Worm (Caenorhabditis elegans): ENCODE measurements around the gene hadb-1.

Gene hadb-1

DNA sequence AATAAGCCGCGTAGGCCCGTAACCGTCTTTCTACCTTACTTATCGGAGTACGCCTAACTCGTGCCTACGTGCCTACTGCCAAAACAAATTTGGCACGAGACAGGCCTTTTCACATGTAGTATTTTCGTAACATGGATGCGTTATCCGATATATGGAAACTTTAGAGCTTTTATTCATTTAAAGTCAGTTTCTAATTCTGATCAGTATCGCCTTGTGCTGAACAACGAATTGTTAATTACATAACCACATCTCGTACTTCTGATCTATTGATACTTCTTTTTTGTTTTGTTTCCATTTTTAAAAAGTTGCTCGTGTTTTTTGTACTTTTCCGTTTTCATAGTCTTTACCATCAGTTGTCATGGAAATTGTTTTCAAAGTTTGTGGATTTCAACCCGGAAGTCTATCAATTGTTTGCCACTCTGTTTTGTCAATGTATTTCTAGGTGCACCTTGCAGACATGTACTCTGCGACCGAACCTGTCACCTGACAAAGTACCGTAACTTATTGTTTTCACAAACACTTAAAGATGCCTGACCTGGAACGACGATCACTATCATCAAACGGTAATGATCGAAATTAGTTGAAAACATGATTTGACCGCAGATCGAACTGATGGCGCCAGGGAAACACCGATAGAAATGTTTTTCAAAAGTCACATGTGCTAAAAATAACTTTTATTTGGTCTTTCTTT lies 30.5 kb downstream of the hadb-1 start:
- TF ChIP-seq unc-39 (tag; optimal IDR thresholded peaks at IDR 0.05) (no peak), nhr-12 (tag; optimal IDR thresholded peaks at IDR 0.05) (no peak), nhr-25 (tag; optimal IDR thresholded peaks at IDR 0.05) (no peak), nhr-23 (tag; optimal IDR thresholded peaks at IDR 0.05) (no peak), crh-2 (tag; optimal IDR thresholded peaks at IDR 0.05) (no peak), ztf-1 (GFP tag; conservative IDR thresholded peaks at IDR 0.05) (no peak), ztf-11 (tag; optimal IDR thresholded peaks at IDR 0.05) (no peak), blmp-1 (tag; optimal IDR thresholded peaks at IDR 0.05; ENCODE audit: insufficient read depth) (no peak), nhr-6 (tag; optimal IDR thresholded peaks at IDR 0.05) (no peak), aly-2 (tag; optimal IDR thresholded peaks at IDR 0.05) (no peak), zag-1 (tag; optimal IDR thresholded peaks at IDR 0.05) (no peak), lin-11 (tag; optimal IDR thresholded peaks at IDR 0.05) (no peak), ZK546.5 (tag; optimal IDR thresholded peaks at IDR 0.05) (no peak), skn-1 (tag; optimal IDR thresholded peaks at IDR 0.05) (no peak), F13H6.1 (tag; optimal IDR thresholded peaks at IDR 0.05) (no peak), sma-9 (GFP tag; optimal IDR thresholded peaks at IDR 0.05) (no peak), sma-9 (tag; optimal IDR thresholded peaks at IDR 0.05) (no peak), nhr-77 (tag; optimal IDR thresholded peaks at IDR 0.05) (no peak), elt-1 (tag; optimal IDR thresholded peaks at IDR 0.05) (no peak), nhr-21 (tag; optimal IDR thresholded peaks at IDR 0.05) (no peak)

DNA sequence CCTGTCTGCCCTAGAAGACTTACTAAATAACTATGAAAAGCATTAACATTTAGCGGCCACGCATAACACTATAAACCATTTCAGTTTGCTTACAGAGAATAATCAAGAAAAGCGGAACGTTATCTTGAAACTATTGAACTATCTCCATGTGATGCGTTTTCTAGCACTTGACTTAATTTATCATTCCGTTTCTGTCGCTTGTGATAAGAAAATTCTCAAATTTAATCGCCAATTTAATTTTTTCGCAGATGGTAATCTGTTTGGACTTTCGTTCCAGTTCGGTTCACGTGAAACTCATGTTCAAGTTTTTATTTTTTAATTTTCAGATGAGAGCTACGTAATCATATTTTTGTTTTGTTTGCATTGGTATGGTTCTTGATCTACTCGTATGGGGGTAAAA lies 31.3 kb downstream of the hadb-1 start:
- no peak for TF ChIP-seq elt-1 (tag; optimal IDR thresholded peaks at IDR 0.05)
- TF ChIP-seq sma-3 (GFP tag; optimal IDR thresholded peaks at IDR 0.05): peak; percentile 55
- TF ChIP-seq nhr-23 (tag; optimal IDR thresholded peaks at IDR 0.05): no peak
- TF ChIP-seq R02D3.7 (tag; optimal IDR thresholded peaks at IDR 0.05): no peak
- TF ChIP-seq ceh-82 (tag; optimal IDR thresholded peaks at IDR 0.05): no peak
- no peak for TF ChIP-seq peb-1 (tag; optimal IDR thresholded peaks at IDR 0.05)
- no peak for TF ChIP-seq ztf-4 (tag; optimal IDR thresholded peaks at IDR 0.05)
- TF ChIP-seq lin-39 (tag; optimal IDR thresholded peaks at IDR 0.05): no peak
- TF ChIP-seq aly-2 (tag; optimal IDR thresholded peaks at IDR 0.05): no peak
- TF ChIP-seq mbf-1 (tag; optimal IDR thresholded peaks at IDR 0.05): no peak
- TF ChIP-seq skn-1 (tag; optimal IDR thresholded peaks at IDR 0.05): peak; percentile 60
- no peak for TF ChIP-seq ztf-11 (tag; optimal IDR thresholded peaks at IDR 0.05)
- TF ChIP-seq sma-9 (GFP tag; optimal IDR thresholded peaks at IDR 0.05): peak; percentile 90
- no peak for TF ChIP-seq sma-9 (tag; optimal IDR thresholded peaks at IDR 0.05)
- TF ChIP-seq nhr-11 (tag; optimal IDR thresholded peaks at IDR 0.05): no peak
- no peak for TF ChIP-seq blmp-1 (tag; optimal IDR thresholded peaks at IDR 0.05; ENCODE audit: insufficient read depth)
- TF ChIP-seq nhr-237 (tag; optimal IDR thresholded peaks at IDR 0.05): no peak
- no peak for TF ChIP-seq nhr-10 (tag; optimal IDR thresholded peaks at IDR 0.05)
- TF ChIP-seq ceh-16 (tag; optimal IDR thresholded peaks at IDR 0.05): no peak
- TF ChIP-seq gmeb-1 (tag; optimal IDR thresholded peaks at IDR 0.05): peak; percentile 55
- TF ChIP-seq mab-5 (tag; optimal IDR thresholded peaks at IDR 0.05): no peak
- TF ChIP-seq F13H6.1 (tag; optimal IDR thresholded peaks at IDR 0.05): peak; percentile 53
- no peak for TF ChIP-seq zag-1 (tag; optimal IDR thresholded peaks at IDR 0.05)
- no peak for TF ChIP-seq snpc-4 (tag; optimal IDR thresholded peaks at IDR 0.05)
- no peak for TF ChIP-seq unc-39 (tag; optimal IDR thresholded peaks at IDR 0.05)
- no peak for TF ChIP-seq unc-62 (GFP tag; optimal IDR thresholded peaks at IDR 0.05)
- no peak for TF ChIP-seq ztf-1 (GFP tag; conservative IDR thresholded peaks at IDR 0.05)
- TF ChIP-seq ZK546.5 (tag; optimal IDR thresholded peaks at IDR 0.05): no peak
- TF ChIP-seq egl-27 (tag; optimal IDR thresholded peaks at IDR 0.05): no peak
- TF ChIP-seq lin-13 (GFP tag; optimal IDR thresholded peaks at IDR 0.05): no peak
- TF ChIP-seq nhr-6 (tag; optimal IDR thresholded peaks at IDR 0.05): no peak
- no peak for TF ChIP-seq alr-1 (tag; optimal IDR thresholded peaks at IDR 0.05)
- no peak for TF ChIP-seq nhr-21 (tag; optimal IDR thresholded peaks at IDR 0.05)
- TF ChIP-seq dmd-4 (tag; optimal IDR thresholded peaks at IDR 0.05): no peak
- TF ChIP-seq lsy-2 (tag; optimal IDR thresholded peaks at IDR 0.05): peak in 1 of 2 experiments; percentile 8
- TF ChIP-seq elt-3 (tag; optimal IDR thresholded peaks at IDR 0.05): no peak
- no peak for TF ChIP-seq sem-4 (tag; optimal IDR thresholded peaks at IDR 0.05)
- no peak for TF ChIP-seq nhr-12 (tag; optimal IDR thresholded peaks at IDR 0.05)
- TF ChIP-seq ama-1 (optimal IDR thresholded peaks at IDR 0.05): no peak
- no peak for TF ChIP-seq mdl-1 (tag; optimal IDR thresholded peaks at IDR 0.05)
- no peak for TF ChIP-seq nhr-77 (tag; optimal IDR thresholded peaks at IDR 0.05)
- TF ChIP-seq Y55F3AM.14 (GFP tag; optimal IDR thresholded peaks at IDR 0.05): no peak
- TF ChIP-seq nhr-25 (tag; optimal IDR thresholded peaks at IDR 0.05): no peak
- TF ChIP-seq nhr-129 (tag; optimal IDR thresholded peaks at IDR 0.05): no peak
- no peak for TF ChIP-seq lin-11 (tag; optimal IDR thresholded peaks at IDR 0.05)
- peak; percentile 68 for TF ChIP-seq crh-2 (tag; optimal IDR thresholded peaks at IDR 0.05)
- TF ChIP-seq C34F6.9 (tag; optimal IDR thresholded peaks at IDR 0.05): no peak
- TF ChIP-seq unc-55 (GFP tag; optimal IDR thresholded peaks at IDR 0.05): no peak
- TF ChIP-seq fos-1 (tag; optimal IDR thresholded peaks at IDR 0.05): peak; percentile 76
